Fruit fly (Drosophila melanogaster) whole organism, embryonic: Measurements from ENCODE around the gene Mcm5.

Experiments used
- CG11247 ChIP-seq: fragments of 200-800 bp; sonication (Bioruptor generic); IDR thresholded peaks from 2 replicates; pipeline ENCODE4 v1.3.6; 2022; ENCODE audit warnings: missing biosample characterization, missing genetic modification characterization
- CG11504 ChIP-seq: fragments of 200-800 bp; sonication (Bioruptor generic); optimal IDR thresholded peaks from 3 replicates; lab custom pipeline; 2019; ENCODE audit warnings: missing biosample characterization, mild to moderate bottlenecking, missing genetic modification characterization, moderate library complexity
- CG12155 ChIP-seq: fragments of 200-800 bp; sonication (Bioruptor generic); optimal IDR thresholded peaks from 3 replicates; lab custom pipeline; 2016; ENCODE audit warnings: missing biosample characterization, missing genetic modification characterization
- CG14667 ChIP-seq: fragments of 200-800 bp; sonication (Bioruptor generic); IDR thresholded peaks from 2 replicates; pipeline ENCODE4 v1.3.6; 2022; ENCODE audit warnings: missing biosample characterization, missing genetic modification characterization
- CG17186 ChIP-seq: fragments of 200-800 bp; sonication (Bioruptor generic); optimal IDR thresholded peaks from 3 replicates; lab custom pipeline; 2017; ENCODE audit warnings: missing biosample characterization, missing genetic modification reagents, missing genetic modification characterization
- CG18599 ChIP-seq: fragments of 200-800 bp; sonication (Bioruptor generic); optimal IDR thresholded peaks from 3 replicates; lab custom pipeline; 2017; ENCODE audit warnings: missing biosample characterization, missing genetic modification characterization, mild to moderate bottlenecking, moderate library complexity, missing genetic modification reagents
- CG2120 ChIP-seq: fragments of 200-800 bp; sonication (Bioruptor generic); optimal IDR thresholded peaks from 3 replicates; lab custom pipeline; 2016; ENCODE audit warnings: missing biosample characterization, missing genetic modification characterization
- CG30403 ChIP-seq: fragments of 200-800 bp; sonication (Bioruptor generic); optimal IDR thresholded peaks from 3 replicates; lab custom pipeline; 2016; ENCODE audit warnings: missing biosample characterization, missing genetic modification characterization
- CG32767 ChIP-seq: fragments of 200-800 bp; sonication (Bioruptor generic); IDR thresholded peaks from 2 replicates; pipeline ENCODE4 v1.3.6; 2022; ENCODE audit warnings: missing biosample characterization, missing genetic modification characterization
- CG3281 ChIP-seq: fragments of 200-800 bp; sonication (Bioruptor generic); optimal IDR thresholded peaks from 3 replicates; lab custom pipeline; 2017; ENCODE audit warnings: missing biosample characterization, mild to moderate bottlenecking, missing genetic modification characterization
- CG34422 ChIP-seq: fragments of 200-800 bp; sonication (Bioruptor generic); IDR thresholded peaks from 3 replicates; pipeline ENCODE4 v1.3.6; 2022; ENCODE audit warnings: missing biosample characterization, missing genetic modification characterization
- CG3847 ChIP-seq: fragments of 200-800 bp; sonication (Bioruptor generic); IDR thresholded peaks from 2 replicates; pipeline ENCODE4 v1.3.6; 2022; ENCODE audit warnings: missing biosample characterization, missing genetic modification characterization
- CG4707 ChIP-seq: fragments of 200-800 bp; sonication (Bioruptor generic); optimal IDR thresholded peaks from 2 replicates; lab custom pipeline; 2018; ENCODE audit warnings: missing biosample characterization, mild to moderate bottlenecking, missing genetic modification characterization, moderate library complexity
- CG4854 ChIP-seq: fragments of 200-800 bp; sonication (Bioruptor generic); optimal IDR thresholded peaks from 2 replicates; lab custom pipeline; 2016; ENCODE audit warnings: missing biosample characterization, missing genetic modification characterization, inconsistent platforms
- CG5953 ChIP-seq: fragments of 200-800 bp; sonication (Bioruptor generic); IDR thresholded peaks from 2 replicates; pipeline ENCODE4 v1.3.6; 2022; ENCODE audit warnings: missing biosample characterization, missing genetic modification characterization
- CG6272 ChIP-seq: fragments of 200-800 bp; sonication (Bioruptor generic); IDR thresholded peaks from 2 replicates; pipeline ENCODE4 v1.3.6; 2022; ENCODE audit warnings: missing biosample characterization, missing genetic modification characterization
- CG6654 ChIP-seq: fragments of 200-800 bp; sonication (Bioruptor generic); optimal IDR thresholded peaks from 2 replicates; lab custom pipeline; 2017; ENCODE audit warnings: missing biosample characterization, mild to moderate bottlenecking, missing genetic modification characterization
- CG7372 ChIP-seq: fragments of 200-800 bp; sonication (Bioruptor generic); IDR thresholded peaks from 2 replicates; pipeline ENCODE4 v1.3.6; 2022; ENCODE audit warnings: missing biosample characterization, missing genetic modification characterization
- CG8765 ChIP-seq: fragments of 200-800 bp; sonication (Bioruptor generic); IDR thresholded peaks from 2 replicates; pipeline ENCODE4 v1.3.6; 2022; ENCODE audit warnings: missing biosample characterization, missing genetic modification characterization
- CG8944 ChIP-seq: fragments of 200-800 bp; sonication (Bioruptor generic); optimal IDR thresholded peaks from 3 replicates; lab custom pipeline; 2016; ENCODE audit warnings: missing biosample characterization, missing genetic modification characterization
- CG9727 ChIP-seq: fragments of 200-800 bp; sonication (Bioruptor generic); optimal IDR thresholded peaks from 3 replicates; lab custom pipeline; 2017; ENCODE audit warnings: missing biosample characterization, mild to moderate bottlenecking, missing genetic modification characterization
- E2f1 ChIP-seq: fragments of 200-800 bp; sonication (Bioruptor generic); IDR thresholded peaks from 2 replicates; pipeline ENCODE4 v1.3.6; 2022; ENCODE audit warnings: missing biosample characterization, missing genetic modification characterization
- Fer3 ChIP-seq: fragments of 200-800 bp; sonication (Bioruptor generic); optimal IDR thresholded peaks from 2 replicates; lab custom pipeline; 2018; ENCODE audit warnings: missing biosample characterization, mild to moderate bottlenecking, missing genetic modification characterization, moderate library complexity
- H2.0 ChIP-seq: fragments of 200-800 bp; sonication (Bioruptor generic); IDR thresholded peaks from 2 replicates; pipeline ENCODE4 v1.3.6; 2022; ENCODE audit warnings: missing biosample characterization, missing genetic modification characterization
- Meics ChIP-seq: fragments of 200-800 bp; sonication (Bioruptor generic); optimal IDR thresholded peaks from 2 replicates; lab custom pipeline; 2017; ENCODE audit warnings: missing biosample characterization, mild to moderate bottlenecking, missing genetic modification characterization
- NFAT ChIP-seq: fragments of 200-800 bp; sonication (Bioruptor generic); IDR thresholded peaks from 2 replicates; pipeline ENCODE4 v1.3.6; 2022; ENCODE audit warnings: missing biosample characterization, missing genetic modification characterization
- Nf-YC ChIP-seq: fragments of 200-800 bp; optimal IDR thresholded peaks from 3 replicates; lab custom pipeline; 2019; ENCODE audit warnings: missing biosample characterization, mild to moderate bottlenecking, missing genetic modification characterization, moderate library complexity
- PHDP ChIP-seq: fragments of 200-800 bp; sonication (Bioruptor generic); optimal IDR thresholded peaks from 3 replicates; lab custom pipeline; 2018; ENCODE audit warnings: missing biosample characterization, mild to moderate bottlenecking, missing genetic modification characterization, moderate library complexity
- Ptx1 ChIP-seq: fragments of 200-800 bp; sonication (Bioruptor generic); IDR thresholded peaks from 2 replicates; pipeline ENCODE4 v1.3.6; 2022; ENCODE audit warnings: missing biosample characterization, missing genetic modification characterization
- Sin3A ChIP-seq: fragments of >200 bp; optimal IDR thresholded peaks from 2 replicates; lab custom pipeline; 2018
- Taf1 ChIP-seq: fragments of 200-800 bp; sonication (Bioruptor generic); IDR thresholded peaks from 2 replicates; pipeline ENCODE4 v1.3.6; 2022; ENCODE audit warnings: missing biosample characterization, missing genetic modification characterization
- ara ChIP-seq: fragments of 200-800 bp; sonication (Bioruptor generic); IDR thresholded peaks from 2 replicates; pipeline ENCODE4 v1.3.6; 2022; ENCODE audit warnings: missing biosample characterization, missing genetic modification characterization
- croc ChIP-seq: fragments of 200-800 bp; sonication (Bioruptor generic); conservative IDR thresholded peaks from 3 replicates; pipeline ENCODE4 v1.3.6; 2022; ENCODE audit warnings: missing biosample characterization, missing genetic modification characterization
- danr ChIP-seq: fragments of 200-800 bp; sonication (Bioruptor generic); IDR thresholded peaks from 2 replicates; pipeline ENCODE4 v1.3.6; 2022; ENCODE audit warnings: missing biosample characterization, missing genetic modification characterization
- eve ChIP-seq, 2 experiments: fragments of >200 bp; optimal IDR thresholded peaks; 2 replicates each; lab custom pipeline; 2017; ENCODE audit warnings: missing biosample characterization in 2 of 2, missing genetic modification characterization in 2 of 2
- fd96Cb ChIP-seq: fragments of 200-800 bp; sonication (Bioruptor generic); optimal IDR thresholded peaks from 2 replicates; lab custom pipeline; 2018; ENCODE audit warnings: missing biosample characterization, mild to moderate bottlenecking, missing genetic modification characterization, moderate library complexity
- jumu ChIP-seq: fragments of 200-800 bp; sonication (Bioruptor generic); optimal IDR thresholded peaks from 3 replicates; lab custom pipeline; 2016; ENCODE audit warnings: missing biosample characterization, missing genetic modification characterization
- ken ChIP-seq: fragments of 200-800 bp; sonication (Bioruptor generic); IDR thresholded peaks from 3 replicates; pipeline ENCODE4 v1.3.6; 2022; ENCODE audit warnings: missing biosample characterization, missing genetic modification characterization
- lab ChIP-seq: fragments of 200-800 bp; sonication (Bioruptor generic); optimal IDR thresholded peaks from 3 replicates; lab custom pipeline; 2017; ENCODE audit warnings: missing biosample characterization, missing genetic modification characterization, mild to moderate bottlenecking, moderate library complexity, missing genetic modification reagents
- lov ChIP-seq, 2 experiments: fragments of 200-800 bp in 1 of 2; fragments of >200 bp in 1 of 2; sonication (Bioruptor generic) in 1 of 2; IDR thresholded peaks in 1 of 2; optimal IDR thresholded peaks in 1 of 2; 2 replicates in 1 of 2; 3 replicates in 1 of 2; pipeline versions ENCODE4 v1.3.6 to Lab custom; 2017 to 2022; ENCODE audit warnings: missing biosample characterization in 1 of 2, missing genetic modification characterization in 1 of 2
- mld ChIP-seq: fragments of 200-800 bp; sonication (Bioruptor generic); IDR thresholded peaks from 3 replicates; pipeline ENCODE4 v1.3.6; 2022; ENCODE audit warnings: missing biosample characterization, missing genetic modification characterization; ENCODE audit not compliant: partially characterized antibody
- pan ChIP-seq, 4 experiments: fragments of >200 bp in 3 of 4; fragments of 200-800 bp in 1 of 4; sonication (Bioruptor generic) in 1 of 4; optimal IDR thresholded peaks in 3 of 4; IDR thresholded peaks in 1 of 4; 2 replicates each; pipeline versions ENCODE4 v1.3.6 to Lab custom; 2017 to 2022; ENCODE audit warnings: missing biosample characterization in 2 of 4, missing genetic modification characterization in 2 of 4, mixed read lengths in 1 of 4
- prd ChIP-seq, 3 experiments: fragments of >200 bp in 2 of 3; fragments of 200-800 bp in 1 of 3; sonication (Bioruptor generic) in 1 of 3; optimal IDR thresholded peaks in 2 of 3; IDR thresholded peaks in 1 of 3; 2 replicates in 2 of 3; 3 replicates in 1 of 3; pipeline versions ENCODE4 v1.3.6 to Lab custom; 2017 to 2022; ENCODE audit warnings: missing biosample characterization in 1 of 3, missing genetic modification characterization in 1 of 3
- ranshi ChIP-seq: fragments of 200-800 bp; sonication (Bioruptor generic); IDR thresholded peaks from 2 replicates; pipeline ENCODE4 v1.3.6; 2022; ENCODE audit warnings: missing biosample characterization, missing genetic modification characterization
- scrt ChIP-seq: fragments of 200-800 bp; sonication (Bioruptor generic); optimal IDR thresholded peaks from 2 replicates; lab custom pipeline; 2018; ENCODE audit warnings: missing biosample characterization, mild to moderate bottlenecking, missing genetic modification characterization, moderate library complexity
- stc ChIP-seq: fragments of 200-800 bp; sonication (Bioruptor generic); IDR thresholded peaks from 2 replicates; pipeline ENCODE4 v1.3.6; 2022; ENCODE audit warnings: missing biosample characterization, missing genetic modification characterization
- tna ChIP-seq: fragments of 200-800 bp; sonication (Bioruptor generic); IDR thresholded peaks from 2 replicates; pipeline ENCODE4 v1.3.6; 2022; ENCODE audit warnings: missing biosample characterization, missing genetic modification characterization; ENCODE audit not compliant: partially characterized antibody
- zen2 ChIP-seq: fragments of 200-800 bp; sonication (Bioruptor generic); IDR thresholded peaks from 3 replicates; pipeline ENCODE4 v1.3.6; 2022; ENCODE audit warnings: missing biosample characterization, missing genetic modification characterization; ENCODE audit not compliant: partially characterized antibody

The Mcm5 gene

DNA sequence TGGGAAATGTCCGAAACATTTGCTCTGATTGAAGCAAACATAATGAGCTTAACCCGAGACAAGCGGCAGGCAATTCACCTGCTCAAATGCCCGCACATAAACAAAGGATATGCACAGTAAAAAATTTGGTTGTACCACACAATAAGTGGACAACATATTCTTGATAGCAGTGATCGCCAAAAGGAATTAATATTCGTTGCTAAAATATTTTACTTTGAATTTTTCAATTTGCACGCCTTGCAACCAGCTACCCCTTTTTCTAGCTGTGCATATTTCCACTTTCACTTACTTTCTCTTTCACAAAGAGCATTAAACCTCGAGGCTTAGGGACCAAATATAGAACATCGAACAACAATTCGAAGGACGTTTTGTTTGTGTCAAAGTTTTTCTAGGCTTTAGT is 40.7 kb upstream of the Mcm5 start (continued):
- TF ChIP-seq CG11247 (GFP tag; lab: Robert Waterston, UW) (0 out of 2 replicates have a peak, but pooled peaks have one; percentile 28), CG6654 (no peak), CG6272 (GFP tag; lab: Robert Waterston, UW) (0 out of 2 replicates have a peak, but pooled peaks have one; percentile 16), ara (GFP tag; lab: Robert Waterston, UW) (no peak), jumu (GFP tag; lab: Kevin White, UChicago) (no peak), CG14667 (GFP tag; lab: Robert Waterston, UW) (no peak), CG32767 (0 out of 2 replicates have a peak, but pooled peaks have one; percentile 14), stc (0 out of 2 replicates have a peak, but pooled peaks have one; percentile 13), danr (GFP tag; lab: Robert Waterston, UW) (no peak), CG5953 (no peak), Nf-YC (tag; lab: Kevin White, UChicago) (no peak), CG18599 (GFP tag; lab: Kevin White, UChicago) (peak; percentile 48), Meics (GFP tag; lab: Kevin White, UChicago) (peak; percentile 23), CG3281 (peak; percentile 25), CG11504 (peak; percentile 35), Ptx1 (GFP tag; lab: Robert Waterston, UW) (peak; percentile 9; the same call in 1 of the 2 replicates), E2f1 (GFP tag; lab: Robert Waterston, UW) (0 out of 2 replicates have a peak, but pooled peaks have one; percentile 30), CG2120 (GFP tag; lab: Kevin White, UChicago) (peak; percentile 45), prd (optimal IDR thresholded peaks at IDR 0.05; lab: Kevin White, UChicago) (no peak), prd (GFP tag; IDR thresholded peaks at IDR 0.05; lab: Robert Waterston, UW) (0 out of 3 replicates have a peak, but pooled peaks have one; percentile 11), CG3847 (GFP tag; lab: Robert Waterston, UW) (no peak), lab (GFP tag; lab: Kevin White, UChicago) (peak; percentile 55), pan (optimal IDR thresholded peaks at IDR 0.05; lab: Kevin White, UChicago) (no peak), pan (GFP tag; optimal IDR thresholded peaks at IDR 0.05 in 1 of 2, IDR thresholded peaks at IDR 0.05 in 1 of 2) (peak in 1 of 2 experiments; percentile 10), zen2 (no peak), ranshi (GFP tag; lab: Robert Waterston, UW) (peak; percentile 30; the same call in 1 of the 2 replicates), fd96Cb (tag; lab: Kevin White, UChicago) (no peak), CG8944 (GFP tag; lab: Kevin White, UChicago) (no peak), Fer3 (tag; lab: Kevin White, UChicago) (peak; percentile 36)

DNA sequence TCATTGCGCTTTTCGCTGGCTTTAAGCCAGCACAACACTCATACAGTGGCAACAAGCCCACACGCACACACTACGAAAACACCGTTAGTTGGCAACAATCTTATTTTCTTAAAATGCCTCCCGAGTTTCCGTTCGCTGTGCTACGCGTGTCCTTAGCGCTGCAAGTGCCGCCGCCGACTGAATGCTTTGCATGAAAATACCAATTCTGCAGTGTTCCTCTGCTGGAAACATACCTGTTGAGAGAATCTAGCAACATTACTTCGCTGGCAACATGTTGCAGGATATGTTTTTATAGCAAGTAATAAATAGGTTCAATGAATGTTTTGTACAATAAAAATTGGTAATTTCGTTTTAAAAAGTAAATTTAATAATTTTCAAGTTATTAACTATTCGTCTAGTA is 37.3 kb upstream of the Mcm5 start, which contains the start of gene TkR86C:
Gene TkR86C (minus strand): TSS at position 168 of the 400 bp plus-strand sequence.
- TF ChIP-seq Taf1 (GFP tag; lab: Robert Waterston, UW): no peak
- no peak for TF ChIP-seq CG4854
- TF ChIP-seq NFAT (GFP tag; lab: Robert Waterston, UW): no peak
- peak; percentile 98 for TF ChIP-seq CG11504
- TF ChIP-seq eve (GFP tag; optimal IDR thresholded peaks at IDR 0.05; lab: Kevin White, UChicago): no peak
- TF ChIP-seq scrt (GFP tag; lab: Kevin White, UChicago): peak; percentile 81
- TF ChIP-seq CG7372 (GFP tag; lab: Robert Waterston, UW): no peak
- TF ChIP-seq Sin3A (lab: Kevin White, UChicago): no peak
- TF ChIP-seq CG8765 (GFP tag; lab: Robert Waterston, UW): no peak
- no peak for TF ChIP-seq tna

DNA sequence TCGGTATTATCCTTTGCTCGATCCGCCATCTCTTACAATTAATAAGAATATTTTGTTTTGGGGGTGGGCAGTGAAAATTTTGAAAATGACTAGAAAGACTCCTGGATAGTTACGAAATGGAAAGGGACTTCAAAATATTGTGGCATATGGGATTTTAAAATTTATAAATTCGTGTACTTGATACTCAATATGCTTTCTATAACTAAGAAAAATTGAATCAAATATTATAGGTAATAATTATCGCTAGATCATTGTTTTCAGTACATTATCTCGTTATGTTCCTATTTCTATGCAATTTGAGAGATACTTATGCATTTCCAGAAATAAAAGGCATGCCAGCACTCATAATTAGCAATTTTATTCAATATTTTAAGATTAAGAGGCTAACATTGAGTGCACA is 32.8 kb upstream of the Mcm5 start, which contains the start of gene CG14691:
Gene CG14691 (minus strand): TSS at position 101 of the 400 bp plus-strand sequence.
- no peak for TF ChIP-seq CG17186 (GFP tag; lab: Kevin White, UChicago)
- TF ChIP-seq PHDP (tag; lab: Kevin White, UChicago): no peak
- TF ChIP-seq CG9727 (GFP tag; lab: Kevin White, UChicago): no peak
- TF ChIP-seq ken (GFP tag; lab: Robert Waterston, UW): no peak
- TF ChIP-seq CG4707: no peak
- TF ChIP-seq CG12155 (GFP tag; lab: Kevin White, UChicago): no peak
- no peak for TF ChIP-seq mld (GFP tag; lab: Robert Waterston, UW)
- no peak for TF ChIP-seq CG30403 (GFP tag; lab: Kevin White, UChicago)
- TF ChIP-seq CG34422 (GFP tag; lab: Robert Waterston, UW): no peak
- TF ChIP-seq H2.0 (GFP tag; lab: Robert Waterston, UW): no peak
- TF ChIP-seq lov (optimal IDR thresholded peaks at IDR 0.05; lab: Kevin White, UChicago): no peak
- TF ChIP-seq lov (GFP tag; IDR thresholded peaks at IDR 0.05; lab: Robert Waterston, UW): no peak
- TF ChIP-seq pan (optimal IDR thresholded peaks at IDR 0.05; lab: Kevin White, UChicago): no peak
- TF ChIP-seq pan (GFP tag; optimal IDR thresholded peaks at IDR 0.05 in 1 of 2, IDR thresholded peaks at IDR 0.05 in 1 of 2): no peak
- TF ChIP-seq croc: no peak
